Worm (Caenorhabditis elegans): ENCODE data around the gene mrps-17.

- TF ChIP-seq elt-2 (tag; optimal IDR thresholded peaks at IDR 0.05), result peak; percentile 41
- TF ChIP-seq snpc-4 (tag; optimal IDR thresholded peaks at IDR 0.05), result no peak
- no peak for TF ChIP-seq nhr-28 (tag; optimal IDR thresholded peaks at IDR 0.05)
- no peak for TF ChIP-seq nhr-237 (tag; optimal IDR thresholded peaks at IDR 0.05)
- TF ChIP-seq nhr-76 (tag; optimal IDR thresholded peaks at IDR 0.05), result no peak
- no peak for TF ChIP-seq fos-1 (tag; optimal IDR thresholded peaks at IDR 0.05)
- TF ChIP-seq elt-3 (tag; optimal IDR thresholded peaks at IDR 0.05), result no peak
- no peak for TF ChIP-seq skn-1 (tag; optimal IDR thresholded peaks at IDR 0.05)
- no peak for TF ChIP-seq nhr-11 (tag; optimal IDR thresholded peaks at IDR 0.05)
- no peak for TF ChIP-seq pqm-1 (tag; optimal IDR thresholded peaks at IDR 0.05)
- TF ChIP-seq unc-62 (GFP tag; optimal IDR thresholded peaks at IDR 0.05), result no peak
- TF ChIP-seq ZK546.5 (tag; optimal IDR thresholded peaks at IDR 0.05), result no peak
Observed at ce11 chrIII:6415306-6415973, 16.2 kb downstream of the mrps-17 start, which contains the start of gene nas-4.

All from whole organism, L3 larva.